Fruit fly (Drosophila melanogaster): ENCODE measurements around the gene CG9312.

CG9312 gene

DNA sequence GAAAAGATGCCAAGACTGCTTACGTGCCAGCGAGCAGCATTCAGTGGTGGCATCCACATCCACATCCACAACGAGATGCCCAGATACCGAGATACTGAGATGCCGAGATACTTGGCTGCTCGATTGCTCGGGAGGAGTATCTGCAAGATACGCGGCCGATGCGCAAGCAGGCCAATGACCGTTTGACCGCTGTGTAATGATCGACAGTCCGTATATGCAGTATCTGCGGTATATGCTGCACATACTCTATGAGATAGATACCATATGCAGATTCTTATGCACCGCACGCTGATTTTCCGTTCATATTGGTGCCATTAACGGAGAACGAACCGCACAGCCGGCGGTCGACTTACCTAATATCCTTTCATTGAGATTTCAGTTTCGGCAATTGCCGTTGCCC lies 43.7 kb downstream of the CG9312 start:
- TF ChIP-seq noc (tag; optimal IDR thresholded peaks at IDR 0.05) = no peak

dm6 chr3R:13810308-13810707 lies 44.8 kb downstream of the CG9312 start:
- TF ChIP-seq noc (tag; optimal IDR thresholded peaks at IDR 0.05) = no peak

dm6 chr3R:13811737-13812136 lies 46.2 kb downstream of the CG9312 start:
- no peak for TF ChIP-seq noc (tag; optimal IDR thresholded peaks at IDR 0.05)

- TF ChIP-seq noc (tag; optimal IDR thresholded peaks at IDR 0.05) = peak; percentile 27
Observed at dm6 chr3R:13812736-13813250, 47.2 kb downstream of the CG9312 start, which contains the start of the genes tal-1A, tal-2A, tal-3A and tal-AA. Gene tal-1A, plus strand, starts transcription at chr3R:13813109. Gene tal-2A, plus strand, starts transcription at chr3R:13813109. Gene tal-3A, plus strand, starts transcription at chr3R:13813109. Gene tal-AA, plus strand, starts transcription at chr3R:13813109.

DNA sequence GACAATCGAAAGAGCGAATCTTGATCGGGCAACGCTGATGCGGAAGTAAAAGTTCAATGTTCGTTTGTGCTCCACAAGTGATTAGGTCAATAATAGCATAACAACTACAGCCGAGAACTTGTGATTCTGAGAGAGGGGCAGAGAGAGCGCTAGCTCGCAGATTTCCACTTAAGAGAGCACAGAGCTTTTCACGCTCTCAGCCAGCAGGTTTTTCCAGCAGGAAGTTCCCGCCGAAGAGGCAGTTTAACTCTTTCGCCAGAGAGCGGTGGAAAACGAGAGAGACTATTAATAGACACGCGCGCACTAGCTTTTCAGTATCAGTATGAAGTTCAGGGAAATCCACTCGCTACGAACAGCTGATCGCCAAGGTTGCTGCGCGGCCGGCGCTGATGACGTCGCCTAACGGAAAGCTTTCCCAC lies 49.5 kb downstream of the CG9312 start:
- no peak for TF ChIP-seq noc (tag; optimal IDR thresholded peaks at IDR 0.05)

DNA sequence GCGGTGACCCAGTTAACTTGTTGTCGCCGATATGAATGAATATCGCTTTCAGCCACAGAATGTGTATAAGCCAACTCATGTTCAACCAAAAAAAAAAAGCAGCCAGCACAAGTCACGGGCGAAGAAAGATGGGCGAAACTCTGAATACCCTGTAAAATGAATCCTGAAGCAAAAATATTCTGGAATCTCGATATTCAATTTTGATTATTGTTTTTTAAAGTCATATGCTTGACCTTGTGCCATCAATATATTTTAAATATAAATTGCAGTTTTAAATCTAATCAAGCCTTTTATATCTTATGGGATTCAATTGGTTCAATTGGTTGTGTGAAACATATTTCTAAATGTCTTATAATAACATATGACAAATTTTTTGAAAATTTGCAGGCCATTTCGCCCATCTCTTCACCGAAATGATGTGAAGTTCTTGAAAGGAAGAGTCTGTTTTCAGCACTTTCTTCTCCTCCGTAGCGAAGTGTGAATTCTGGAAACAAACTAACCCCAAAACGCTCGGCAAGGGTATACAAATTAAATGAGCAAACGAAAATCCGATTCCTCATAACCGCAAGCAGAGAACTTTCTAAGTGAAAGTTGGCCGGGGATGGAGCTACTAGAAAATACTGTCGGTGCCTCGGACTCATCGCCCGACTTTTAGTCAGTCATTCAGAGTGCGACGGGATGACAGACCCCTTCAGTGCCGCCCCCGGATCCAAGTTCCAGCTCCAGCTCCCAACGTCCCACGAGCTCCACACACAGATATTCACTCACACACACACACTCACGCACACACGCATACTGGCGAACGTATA lies 50.2 kb downstream of the CG9312 start:
- TF ChIP-seq noc (tag; optimal IDR thresholded peaks at IDR 0.05) = no peak

DNA sequence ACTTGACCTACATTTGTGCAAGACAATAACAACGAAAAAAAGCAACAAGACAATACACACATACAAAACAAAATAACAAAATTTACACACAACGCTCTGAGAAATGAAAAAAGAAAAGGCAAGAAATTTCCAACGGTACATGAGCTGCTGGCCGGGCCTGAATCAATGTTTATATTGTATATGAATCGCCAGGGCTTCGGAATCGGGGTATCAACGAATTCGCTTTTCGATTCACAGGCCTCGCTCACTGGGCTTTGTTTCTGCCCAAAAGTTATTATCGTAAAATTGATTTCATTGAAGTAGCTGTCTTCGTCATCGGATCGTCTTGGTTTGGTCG lies 50.8 kb downstream of the CG9312 start:
- TF ChIP-seq noc (tag; optimal IDR thresholded peaks at IDR 0.05) = no peak
